Worm (Caenorhabditis elegans) whole organism, L3 larva: ENCODE results near the gene Y32G9B.1.

Experiments used
- daf-12 ChIP-seq: fragments of 150-350 bp; optimal IDR thresholded peaks from 2 replicates; lab custom pipeline; 2014; ENCODE audit warnings: missing biosample characterization, missing genetic modification reagents, missing genetic modification characterization
- lin-15B ChIP-seq: fragments of 150-350 bp; optimal IDR thresholded peaks from 2 replicates; lab custom pipeline; 2014; ENCODE audit warnings: missing biosample characterization, missing genetic modification characterization
- nhr-23 ChIP-seq: fragments of 150-350 bp; optimal IDR thresholded peaks from 2 replicates; lab custom pipeline; 2014; ENCODE audit warnings: missing biosample characterization, missing genetic modification reagents, missing genetic modification characterization

- no peak for TF ChIP-seq lin-15B
- TF ChIP-seq daf-12 = no peak
- no peak for TF ChIP-seq nhr-23 (tag; lab: Kevin White, UChicago)
Observed at ce11 chrV:1864997-1865396, 35.1 kb upstream of the Y32G9B.1 start.
